Fruit fly (Drosophila melanogaster) whole organism, adult: Measurements from ENCODE around the gene GATAd.

Source experiments
- CG11617 ChIP-seq: fragments of 200-800 bp; sonication (Bioruptor generic); optimal IDR thresholded peaks from 2 replicates; lab custom pipeline; 2017; ENCODE audit warnings: mild to moderate bottlenecking, missing biosample characterization, missing genetic modification reagents, missing genetic modification characterization
- CG12768 ChIP-seq: fragments of 200-800 bp; sonication (Bioruptor generic); optimal IDR thresholded peaks from 2 replicates; lab custom pipeline; 2017; ENCODE audit warnings: missing biosample characterization, missing genetic modification characterization, mild to moderate bottlenecking, moderate library complexity, missing genetic modification reagents
- CG14711 ChIP-seq: fragments of 200-800 bp; sonication (Bioruptor generic); optimal IDR thresholded peaks from 2 replicates; lab custom pipeline; 2018; ENCODE audit warnings: missing biosample characterization, mild to moderate bottlenecking, missing genetic modification characterization, moderate library complexity
- CG1620 ChIP-seq: fragments of 200-800 bp; sonication (Bioruptor generic); optimal IDR thresholded peaks from 2 replicates; lab custom pipeline; 2016; ENCODE audit warnings: missing biosample characterization, missing genetic modification characterization
- CG33017 ChIP-seq: fragments of 200-800 bp; sonication (Bioruptor generic); optimal IDR thresholded peaks from 2 replicates; lab custom pipeline; 2018; ENCODE audit warnings: missing biosample characterization, mild to moderate bottlenecking, missing genetic modification characterization, moderate library complexity
- CG5204 ChIP-seq: fragments of 200-800 bp; sonication (Bioruptor generic); optimal IDR thresholded peaks from 2 replicates; lab custom pipeline; 2016; ENCODE audit warnings: missing biosample characterization, missing genetic modification characterization
- CG7045 ChIP-seq: fragments of 200-800 bp; sonication (Bioruptor generic); optimal IDR thresholded peaks from 2 replicates; lab custom pipeline; 2017; ENCODE audit warnings: missing biosample characterization, mild to moderate bottlenecking, missing genetic modification characterization
- CG7101 ChIP-seq: fragments of 200-800 bp; sonication (Bioruptor generic); optimal IDR thresholded peaks from 2 replicates; lab custom pipeline; 2018; ENCODE audit warnings: missing biosample characterization, mild to moderate bottlenecking, missing genetic modification characterization, moderate library complexity
- Clk ChIP-seq: fragments of 200-800 bp; sonication (Bioruptor generic); optimal IDR thresholded peaks from 2 replicates; lab custom pipeline; 2017; ENCODE audit warnings: missing biosample characterization, missing genetic modification characterization
- Crg-1 ChIP-seq: fragments of 200-800 bp; sonication (Bioruptor generic); optimal IDR thresholded peaks from 2 replicates; lab custom pipeline; 2016; ENCODE audit warnings: missing biosample characterization, missing genetic modification characterization
- Hr96 ChIP-seq: fragments of 200-800 bp; sonication (Bioruptor generic); optimal IDR thresholded peaks from 2 replicates; lab custom pipeline; 2016; ENCODE audit warnings: missing biosample characterization, missing genetic modification characterization
- Mnt ChIP-seq: fragments of 200-800 bp; sonication (Bioruptor generic); optimal IDR thresholded peaks from 2 replicates; lab custom pipeline; 2016; ENCODE audit warnings: missing biosample characterization, mild to moderate bottlenecking, missing genetic modification characterization
- bab1 ChIP-seq: fragments of 200-800 bp; sonication (Bioruptor generic); optimal IDR thresholded peaks from 3 replicates; lab custom pipeline; 2019; ENCODE audit warnings: missing biosample characterization, mild to moderate bottlenecking, missing genetic modification characterization, moderate library complexity
- cic ChIP-seq: fragments of 200-800 bp; sonication (Bioruptor generic); optimal IDR thresholded peaks from 2 replicates; lab custom pipeline; 2017; ENCODE audit warnings: missing biosample characterization, mild to moderate bottlenecking, missing genetic modification characterization, moderate library complexity
- cnc ChIP-seq, 2 experiments: fragments of >200 bp; optimal IDR thresholded peaks; 2 replicates each; lab custom pipeline; 2017
- kay ChIP-seq: fragments of 200-800 bp; sonication (Bioruptor generic); peaks from one replicate; lab custom pipeline; 2016; ENCODE audit warnings: missing biosample characterization, missing genetic modification characterization, borderline replicate concordance
- ovo ChIP-seq: fragments of 200-800 bp; sonication (Bioruptor generic); optimal IDR thresholded peaks from 2 replicates; lab custom pipeline; 2016; ENCODE audit warnings: missing biosample characterization, missing genetic modification characterization
- pad ChIP-seq: fragments of 200-800 bp; sonication (Bioruptor generic); optimal IDR thresholded peaks from 3 replicates; lab custom pipeline; 2017; ENCODE audit warnings: missing biosample characterization, missing genetic modification characterization, mild to moderate bottlenecking, moderate library complexity, missing genetic modification reagents
- tj ChIP-seq: fragments of 200-800 bp; sonication (Bioruptor generic); optimal IDR thresholded peaks from 3 replicates; lab custom pipeline; 2017; ENCODE audit warnings: missing biosample characterization, mild to moderate bottlenecking, missing genetic modification characterization, moderate library complexity
- toe ChIP-seq: fragments of 200-800 bp; sonication (Bioruptor generic); optimal IDR thresholded peaks from 2 replicates; lab custom pipeline; 2016; ENCODE audit warnings: missing biosample characterization, missing genetic modification characterization

GATAd gene

dm6 chr2L:10310614-10311382 is 22.7 kb upstream of the GATAd start, which contains the start of gene Cdk5alpha:
Gene Cdk5alpha, minus strand, starts transcription at chr2L:10310956.
- TF ChIP-seq cic (GFP tag; lab: Kevin White, UChicago) (peak; percentile 3), CG33017 (no peak)

dm6 chr2L:10311822-10312221 is 21.7 kb upstream of the GATAd start:
- TF ChIP-seq bab1 (GFP tag; lab: Kevin White, UChicago) (peak; percentile 32), CG14711 (no peak), Mnt (GFP tag; lab: Kevin White, UChicago) (peak; percentile 39), pad (no peak)

dm6 chr2L:10314327-10315210 is 19.0 kb upstream of the GATAd start, which contains the start of the genes Usp14 and CG4972:
Gene Usp14, minus strand, starts transcription at chr2L:10314396.
Gene CG4972, plus strand, starts transcription at chr2L:10314792.
- no peak for TF ChIP-seq CG5204 (GFP tag; lab: Kevin White, UChicago)
- TF ChIP-seq Mnt (GFP tag; lab: Kevin White, UChicago), result no peak
- TF ChIP-seq toe (GFP tag; lab: Kevin White, UChicago), result no peak
- no peak for TF ChIP-seq cic (GFP tag; lab: Kevin White, UChicago)
- no peak for TF ChIP-seq Hr96
- TF ChIP-seq bab1 (GFP tag; lab: Kevin White, UChicago), result no peak
- no peak for TF ChIP-seq Crg-1 (GFP tag; lab: Kevin White, UChicago)
- peak; percentile 37 for TF ChIP-seq CG1620 (GFP tag; lab: Kevin White, UChicago)
- no peak for TF ChIP-seq CG14711
- no peak for TF ChIP-seq Clk (GFP tag; lab: Kevin White, UChicago)
- no peak for TF ChIP-seq ovo (GFP tag; lab: Kevin White, UChicago)
- TF ChIP-seq CG7101 (tag; lab: Kevin White, UChicago), result no peak
- no peak for TF ChIP-seq pad
- no peak for TF ChIP-seq CG33017
- TF ChIP-seq kay (GFP tag; lab: Kevin White, UChicago), result peak; percentile 74
- peak; percentile 5 for TF ChIP-seq tj
- TF ChIP-seq CG11617 (GFP tag; lab: Kevin White, UChicago), result peak; percentile 19
- no peak for TF ChIP-seq CG12768 (GFP tag; lab: Kevin White, UChicago)

DNA sequence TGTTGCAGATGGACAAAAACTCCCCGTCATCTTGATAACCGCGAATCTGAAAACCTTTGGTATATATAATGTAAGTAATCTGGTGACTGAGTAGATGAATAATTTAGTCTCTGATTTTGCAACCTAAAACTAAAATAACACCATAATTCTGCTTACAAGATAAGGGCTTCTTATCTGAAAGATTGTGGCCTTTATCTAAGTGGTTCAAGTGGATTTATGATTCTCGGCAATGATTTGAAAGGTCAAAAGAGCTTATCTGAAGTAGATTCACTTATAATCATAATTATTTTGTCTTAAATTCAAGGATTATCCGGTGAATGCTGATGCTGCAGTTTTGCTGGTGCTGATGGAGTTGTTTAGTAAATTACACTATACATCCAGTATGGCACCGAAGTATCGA is 17.6 kb upstream of the GATAd start:
- TF ChIP-seq Clk (GFP tag; lab: Kevin White, UChicago), result no peak
- no peak for TF ChIP-seq Mnt (GFP tag; lab: Kevin White, UChicago)
- TF ChIP-seq kay (GFP tag; lab: Kevin White, UChicago), result peak; percentile 88
- no peak for TF ChIP-seq pad
- no peak for TF ChIP-seq CG7045 (GFP tag; lab: Kevin White, UChicago)

dm6 chr2L:10320174-10320775 is 13.3 kb upstream of the GATAd start:
- no peak for TF ChIP-seq toe (GFP tag; lab: Kevin White, UChicago)
- TF ChIP-seq kay (GFP tag; lab: Kevin White, UChicago), result peak; percentile 93
- TF ChIP-seq CG7101 (tag; lab: Kevin White, UChicago), result no peak
- peak; percentile 64 for TF ChIP-seq cic (GFP tag; lab: Kevin White, UChicago)

dm6 chr2L:10321036-10321583 is 12.4 kb upstream of the GATAd start:
- no peak for TF ChIP-seq CG5204 (GFP tag; lab: Kevin White, UChicago)
- TF ChIP-seq toe (GFP tag; lab: Kevin White, UChicago), result no peak
- peak; percentile 6 for TF ChIP-seq CG14711
- TF ChIP-seq CG7101 (tag; lab: Kevin White, UChicago), result no peak
- no peak for TF ChIP-seq CG11617 (GFP tag; lab: Kevin White, UChicago)
- TF ChIP-seq ovo (GFP tag; lab: Kevin White, UChicago), result no peak
- TF ChIP-seq Mnt (GFP tag; lab: Kevin White, UChicago), result no peak
- no peak for TF ChIP-seq bab1 (GFP tag; lab: Kevin White, UChicago)

DNA sequence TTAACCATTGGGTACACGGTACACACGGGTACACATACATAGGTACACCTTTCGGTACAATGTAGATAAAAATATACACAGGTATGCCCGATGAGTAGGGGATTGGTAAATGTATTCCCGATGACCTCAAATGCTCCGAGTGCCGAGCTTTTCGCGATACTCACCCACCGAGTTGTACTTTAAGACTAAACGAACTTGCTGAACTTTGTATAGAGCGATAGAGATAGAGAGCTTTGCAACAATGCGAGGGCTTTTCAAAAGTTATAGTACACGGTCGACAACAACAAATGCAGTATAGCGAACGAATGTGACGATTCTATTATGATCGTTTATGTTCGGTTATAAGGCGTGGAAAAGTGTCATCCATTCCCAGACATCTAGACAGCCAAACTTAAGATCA is 11.9 kb upstream of the GATAd start:
- TF ChIP-seq toe (GFP tag; lab: Kevin White, UChicago) (peak; percentile 47), CG33017 (peak; percentile 82), kay (GFP tag; lab: Kevin White, UChicago) (peak; percentile 99), Mnt (GFP tag; lab: Kevin White, UChicago) (peak; percentile 47), pad (no peak), CG1620 (GFP tag; lab: Kevin White, UChicago) (no peak), ovo (GFP tag; lab: Kevin White, UChicago) (peak; percentile 48), bab1 (GFP tag; lab: Kevin White, UChicago) (peak; percentile 70), CG7045 (GFP tag; lab: Kevin White, UChicago) (no peak), Crg-1 (GFP tag; lab: Kevin White, UChicago) (no peak), CG11617 (GFP tag; lab: Kevin White, UChicago) (peak; percentile 36), cnc (optimal IDR thresholded peaks at IDR 0.05; lab: Kevin White, UChicago) (no peak), Hr96 (no peak), Clk (GFP tag; lab: Kevin White, UChicago) (no peak), cic (GFP tag; lab: Kevin White, UChicago) (peak; percentile 90), CG5204 (GFP tag; lab: Kevin White, UChicago) (no peak), CG7101 (tag; lab: Kevin White, UChicago) (peak; percentile 25), CG14711 (peak; percentile 17), tj (peak; percentile 45), CG12768 (GFP tag; lab: Kevin White, UChicago) (peak; percentile 97)
